Fruit fly (Drosophila melanogaster) whole organism, embryonic: ENCODE measurements around the gene CG5853.

Source experiments
- CG10979 ChIP-seq: fragments of 200-800 bp; sonication (Bioruptor generic); optimal IDR thresholded peaks from 2 replicates; lab custom pipeline; 2018; ENCODE audit warnings: missing biosample characterization, mild to moderate bottlenecking, missing genetic modification characterization, moderate library complexity
- CG12155 ChIP-seq: fragments of 200-800 bp; sonication (Bioruptor generic); optimal IDR thresholded peaks from 3 replicates; lab custom pipeline; 2016; ENCODE audit warnings: missing biosample characterization, missing genetic modification characterization
- CG13775 ChIP-seq: fragments of 200-800 bp; sonication (Bioruptor generic); optimal IDR thresholded peaks from 3 replicates; lab custom pipeline; 2017; ENCODE audit warnings: missing biosample characterization, mild to moderate bottlenecking, missing genetic modification characterization
- CG14710 ChIP-seq: fragments of 200-800 bp; sonication (Bioruptor generic); optimal IDR thresholded peaks from 3 replicates; lab custom pipeline; 2019; ENCODE audit warnings: missing biosample characterization, mild to moderate bottlenecking, missing genetic modification characterization, moderate library complexity
- CG1603 ChIP-seq: fragments of 200-800 bp; sonication (Bioruptor generic); optimal IDR thresholded peaks from 2 replicates; lab custom pipeline; 2019; ENCODE audit warnings: missing biosample characterization, mild to moderate bottlenecking, missing genetic modification characterization, moderate library complexity
- CG1647 ChIP-seq: fragments of 200-800 bp; sonication (Bioruptor generic); optimal IDR thresholded peaks from 3 replicates; lab custom pipeline; 2016; ENCODE audit warnings: missing biosample characterization, missing genetic modification characterization
- CG17186 ChIP-seq: fragments of 200-800 bp; sonication (Bioruptor generic); optimal IDR thresholded peaks from 3 replicates; lab custom pipeline; 2017; ENCODE audit warnings: missing biosample characterization, missing genetic modification reagents, missing genetic modification characterization
- CG17612 ChIP-seq: fragments of 200-800 bp; sonication (Bioruptor generic); IDR thresholded peaks from 2 replicates; pipeline ENCODE4 v1.3.6; 2022; ENCODE audit warnings: missing biosample characterization, missing genetic modification characterization
- CG18011 ChIP-seq: fragments of 200-800 bp; sonication (Bioruptor generic); optimal IDR thresholded peaks from 2 replicates; lab custom pipeline; 2017; ENCODE audit warnings: missing biosample characterization, missing genetic modification characterization, mild to moderate bottlenecking, moderate library complexity, missing genotype
- CG18599 ChIP-seq: fragments of 200-800 bp; sonication (Bioruptor generic); optimal IDR thresholded peaks from 3 replicates; lab custom pipeline; 2017; ENCODE audit warnings: missing biosample characterization, missing genetic modification characterization, mild to moderate bottlenecking, moderate library complexity, missing genetic modification reagents
- CG2678 ChIP-seq: fragments of 200-800 bp; sonication (Bioruptor generic); optimal IDR thresholded peaks from 3 replicates; lab custom pipeline; 2019; ENCODE audit warnings: missing biosample characterization, mild to moderate bottlenecking, missing genetic modification characterization, moderate library complexity
- CG2712 ChIP-seq: fragments of 200-800 bp; optimal IDR thresholded peaks from 3 replicates; lab custom pipeline; 2019; ENCODE audit warnings: missing biosample characterization, mild to moderate bottlenecking, missing genetic modification characterization, moderate library complexity
- CG3163 ChIP-seq: fragments of 200-800 bp; sonication (Bioruptor generic); optimal IDR thresholded peaks from 3 replicates; lab custom pipeline; 2016; ENCODE audit warnings: missing biosample characterization, missing genetic modification characterization
- CG32532 ChIP-seq: fragments of 200-800 bp; sonication (Bioruptor generic); IDR thresholded peaks from 2 replicates; pipeline ENCODE4 v1.3.6; 2022; ENCODE audit warnings: missing biosample characterization, missing genetic modification characterization
- CG32767 ChIP-seq: fragments of 200-800 bp; sonication (Bioruptor generic); IDR thresholded peaks from 2 replicates; pipeline ENCODE4 v1.3.6; 2022; ENCODE audit warnings: missing biosample characterization, missing genetic modification characterization
- CG3995 ChIP-seq: fragments of 200-800 bp; sonication (Bioruptor generic); optimal IDR thresholded peaks from 3 replicates; lab custom pipeline; 2016; ENCODE audit warnings: missing biosample characterization, missing genetic modification characterization
- CG43689 ChIP-seq: fragments of 200-800 bp; sonication (Bioruptor generic); IDR thresholded peaks from 2 replicates; pipeline ENCODE4 v1.3.6; 2022; ENCODE audit warnings: missing biosample characterization, missing genetic modification characterization
- CG6272 ChIP-seq: fragments of 200-800 bp; sonication (Bioruptor generic); IDR thresholded peaks from 2 replicates; pipeline ENCODE4 v1.3.6; 2022; ENCODE audit warnings: missing biosample characterization, missing genetic modification characterization
- CG6683 ChIP-seq: fragments of 200-800 bp; sonication (Bioruptor generic); optimal IDR thresholded peaks from 2 replicates; lab custom pipeline; 2017; ENCODE audit warnings: missing biosample characterization, mild to moderate bottlenecking, missing genetic modification characterization, missing genetic modification reagents
- CG8924 ChIP-seq: fragments of 200-800 bp; optimal IDR thresholded peaks from 3 replicates; lab custom pipeline; 2019; ENCODE audit warnings: missing biosample characterization, mild to moderate bottlenecking, missing genetic modification characterization, moderate library complexity
- CG9609 ChIP-seq: fragments of 200-800 bp; sonication (Bioruptor generic); optimal IDR thresholded peaks from 3 replicates; lab custom pipeline; 2016; ENCODE audit warnings: missing biosample characterization, missing genetic modification characterization
- Chrac-16 ChIP-seq: fragments of 200-800 bp; sonication (Bioruptor generic); optimal IDR thresholded peaks from 3 replicates; lab custom pipeline; 2016; ENCODE audit warnings: missing biosample characterization, missing genetic modification characterization
- D19A ChIP-seq: fragments of 200-800 bp; optimal IDR thresholded peaks from 3 replicates; lab custom pipeline; 2019; ENCODE audit warnings: missing biosample characterization, mild to moderate bottlenecking, missing genetic modification characterization, moderate library complexity
- Dbx ChIP-seq: fragments of 200-800 bp; sonication (Bioruptor generic); IDR thresholded peaks from 3 replicates; pipeline ENCODE4 v1.3.6; 2022; ENCODE audit warnings: missing biosample characterization, missing genetic modification characterization
- Dip3 ChIP-seq: fragments of 200-800 bp; sonication (Bioruptor generic); optimal IDR thresholded peaks from 3 replicates; lab custom pipeline; 2016; ENCODE audit warnings: missing biosample characterization, missing genetic modification characterization
- E2f2 ChIP-seq: fragments of 200-800 bp; sonication (Bioruptor generic); IDR thresholded peaks from 2 replicates; pipeline ENCODE4 v1.3.6; 2022; ENCODE audit warnings: missing biosample characterization, missing genetic modification characterization
- Gsc ChIP-seq: fragments of 200-800 bp; sonication (Bioruptor generic); IDR thresholded peaks from 2 replicates; pipeline ENCODE4 v1.3.6; 2022; ENCODE audit warnings: missing biosample characterization, missing genetic modification characterization
- HLH3B ChIP-seq: fragments of 200-800 bp; sonication (Bioruptor generic); IDR thresholded peaks from 2 replicates; pipeline ENCODE4 v1.3.6; 2022; ENCODE audit warnings: missing biosample characterization, missing genetic modification characterization
- Nf-YB ChIP-seq: fragments of 200-800 bp; sonication (Bioruptor generic); optimal IDR thresholded peaks from 3 replicates; lab custom pipeline; 2019; ENCODE audit warnings: missing biosample characterization, mild to moderate bottlenecking, missing genetic modification characterization, moderate library complexity
- Vsx1 ChIP-seq: fragments of 200-800 bp; sonication (Bioruptor generic); optimal IDR thresholded peaks from 2 replicates; lab custom pipeline; 2017; ENCODE audit warnings: missing biosample characterization, mild to moderate bottlenecking, missing genetic modification characterization, missing genetic modification reagents
- al ChIP-seq: fragments of 200-800 bp; sonication (Bioruptor generic); IDR thresholded peaks from 2 replicates; pipeline ENCODE4 v1.3.6; 2022; ENCODE audit warnings: missing biosample characterization, missing genetic modification characterization
- aop ChIP-seq: fragments of 200-800 bp; sonication (Bioruptor generic); IDR thresholded peaks from 2 replicates; pipeline ENCODE4 v1.3.6; 2022; ENCODE audit warnings: missing biosample characterization, missing genetic modification characterization
- br ChIP-seq: fragments of >200 bp; optimal IDR thresholded peaks from 2 replicates; lab custom pipeline; 2017
- cato ChIP-seq: fragments of 200-800 bp; sonication (Bioruptor generic); optimal IDR thresholded peaks from 2 replicates; lab custom pipeline; 2016; ENCODE audit warnings: missing biosample characterization, missing genetic modification characterization, borderline replicate concordance
- ci ChIP-seq: fragments of 200-800 bp; sonication (Bioruptor generic); IDR thresholded peaks from 3 replicates; pipeline ENCODE4 v1.3.6; 2022; ENCODE audit warnings: missing biosample characterization, missing genetic modification characterization
- dmrt99B ChIP-seq: fragments of 200-800 bp; sonication (Bioruptor generic); optimal IDR thresholded peaks from 2 replicates; lab custom pipeline; 2018; ENCODE audit warnings: missing biosample characterization, mild to moderate bottlenecking, missing genetic modification characterization, moderate library complexity
- dysf ChIP-seq: fragments of 200-800 bp; sonication (Bioruptor generic); IDR thresholded peaks from 3 replicates; pipeline ENCODE4 v1.3.6; 2022; ENCODE audit warnings: missing biosample characterization, missing genetic modification characterization
- gce ChIP-seq: fragments of 200-800 bp; sonication (Bioruptor generic); IDR thresholded peaks from 3 replicates; pipeline ENCODE4 v1.3.6; 2022; ENCODE audit warnings: missing biosample characterization, missing genetic modification characterization
- kay ChIP-seq: fragments of 200-800 bp; sonication (Bioruptor generic); optimal IDR thresholded peaks from 2 replicates; lab custom pipeline; 2016; ENCODE audit warnings: missing biosample characterization, missing genetic modification characterization
- nerfin-2 ChIP-seq: fragments of 200-800 bp; sonication (Bioruptor generic); IDR thresholded peaks from 2 replicates; pipeline ENCODE4 v1.3.6; 2022; ENCODE audit warnings: missing biosample characterization, missing genetic modification characterization; ENCODE audit not compliant: partially characterized antibody
- nom ChIP-seq: fragments of 200-800 bp; sonication (Bioruptor generic); optimal IDR thresholded peaks from 2 replicates; lab custom pipeline; 2017; ENCODE audit warnings: missing biosample characterization, missing genetic modification characterization, mild to moderate bottlenecking, moderate library complexity, missing genetic modification reagents
- pita ChIP-seq: fragments of 200-800 bp; sonication (Bioruptor generic); optimal IDR thresholded peaks from 2 replicates; lab custom pipeline; 2017; ENCODE audit warnings: missing biosample characterization, mild to moderate bottlenecking, missing genetic modification characterization
- salm ChIP-seq: fragments of 200-800 bp; sonication (Bioruptor generic); optimal IDR thresholded peaks from 2 replicates; lab custom pipeline; 2018; ENCODE audit warnings: missing biosample characterization, mild to moderate bottlenecking, missing genetic modification characterization
- sc ChIP-seq, 3 experiments: fragments of >200 bp in 2 of 3; fragments of 200-800 bp in 1 of 3; sonication (Bioruptor generic) in 1 of 3; optimal IDR thresholded peaks; 2 replicates in 2 of 3; 3 replicates in 1 of 3; lab custom pipeline; 2017; ENCODE audit warnings: mild to moderate bottlenecking in 1 of 3, missing biosample characterization in 1 of 3, missing genetic modification characterization in 1 of 3, missing genetic modification reagents in 1 of 3
- seq ChIP-seq: fragments of 200-800 bp; sonication (Bioruptor generic); IDR thresholded peaks from 2 replicates; pipeline ENCODE4 v1.3.6; 2022; ENCODE audit warnings: missing biosample characterization, missing genetic modification characterization
- sob ChIP-seq: fragments of 200-800 bp; sonication (Bioruptor generic); IDR thresholded peaks from 2 replicates; pipeline ENCODE4 v1.3.6; 2022; ENCODE audit warnings: missing biosample characterization, missing genetic modification characterization
- sqz ChIP-seq: fragments of 200-800 bp; sonication (Bioruptor generic); optimal IDR thresholded peaks from 3 replicates; lab custom pipeline; 2018; ENCODE audit warnings: missing biosample characterization, mild to moderate bottlenecking, missing genetic modification characterization
- stc ChIP-seq: fragments of 200-800 bp; sonication (Bioruptor generic); IDR thresholded peaks from 2 replicates; pipeline ENCODE4 v1.3.6; 2022; ENCODE audit warnings: missing biosample characterization, missing genetic modification characterization
- toy ChIP-seq: fragments of 200-800 bp; sonication (Bioruptor generic); IDR thresholded peaks from 2 replicates; pipeline ENCODE4 v1.3.6; 2022; ENCODE audit warnings: missing biosample characterization, missing genetic modification characterization
- wdn ChIP-seq: fragments of 200-800 bp; sonication (Bioruptor generic); IDR thresholded peaks from 2 replicates; pipeline ENCODE4 v1.3.6; 2022; ENCODE audit warnings: missing biosample characterization, missing genetic modification characterization
- wor ChIP-seq: fragments of 200-800 bp; sonication (Bioruptor generic); IDR thresholded peaks from 2 replicates; pipeline ENCODE4 v1.3.6; 2022; ENCODE audit warnings: missing biosample characterization, missing genetic modification characterization

CG5853 gene

DNA sequence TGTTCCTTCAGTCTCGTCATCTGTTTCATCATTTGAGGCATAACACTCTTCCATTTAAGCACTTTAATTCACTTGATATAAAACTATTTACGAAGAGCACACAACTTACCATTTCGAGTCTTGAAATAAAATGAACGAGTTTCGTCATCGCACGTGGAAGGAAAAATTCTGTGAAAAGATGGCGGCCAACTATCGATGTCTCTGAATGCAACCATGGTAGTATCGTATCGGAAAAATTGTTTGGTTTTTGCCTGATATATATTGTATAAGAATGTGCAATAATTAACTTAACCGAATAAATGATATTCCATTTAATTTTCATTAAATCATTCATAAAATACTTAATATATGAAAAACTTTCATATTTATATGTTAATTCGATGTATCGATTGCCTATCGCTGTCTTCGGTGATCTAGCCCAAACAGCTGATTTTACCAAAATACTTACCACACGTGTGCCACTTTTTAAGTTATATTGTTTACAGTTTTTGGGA lies 52.5 kb downstream of the CG5853 start, which contains the start of gene Bka (continued):
- TF ChIP-seq toy (no peak), CG32532 (GFP tag; lab: Robert Waterston, UW) (peak; percentile 62), wdn (GFP tag; lab: Robert Waterston, UW) (peak; percentile 17; the same call in 1 of the 2 replicates), aop (GFP tag; lab: Robert Waterston, UW) (no peak), CG18011 (GFP tag; lab: Kevin White, UChicago) (peak; percentile 22), Chrac-16 (GFP tag; lab: Kevin White, UChicago) (no peak), Nf-YB (peak; percentile 66), nerfin-2 (peak; percentile 94), wor (GFP tag; lab: Robert Waterston, UW) (no peak), dmrt99B (no peak), kay (GFP tag; lab: Kevin White, UChicago) (no peak), CG12155 (GFP tag; lab: Kevin White, UChicago) (peak; percentile 49), CG32767 (GFP tag; lab: Robert Waterston, UW) (no peak), CG13775 (GFP tag; lab: Kevin White, UChicago) (peak; percentile 80), CG14710 (peak; percentile 91), Dip3 (GFP tag; lab: Kevin White, UChicago) (no peak), cato (GFP tag; lab: Kevin White, UChicago) (peak; percentile 31), CG1603 (tag; lab: Kevin White, UChicago) (peak; percentile 78), E2f2 (GFP tag; lab: Robert Waterston, UW) (peak; percentile 79), seq (GFP tag; lab: Robert Waterston, UW) (no peak), D19A (tag; lab: Kevin White, UChicago) (peak; percentile 60), Gsc (no peak), CG1647 (GFP tag; lab: Kevin White, UChicago) (no peak), Dbx (peak; percentile 53; the same call in 2 of the 3 replicates), CG8924 (peak; percentile 85), ci (GFP tag; lab: Robert Waterston, UW) (peak; percentile 76), CG3995 (GFP tag; lab: Kevin White, UChicago) (peak; percentile 67), Vsx1 (GFP tag; lab: Kevin White, UChicago) (peak; percentile 72), sc (optimal IDR thresholded peaks at IDR 0.05; lab: Kevin White, UChicago) (no peak), sc (GFP tag; optimal IDR thresholded peaks at IDR 0.05; lab: Kevin White, UChicago) (peak; percentile 43), CG18599 (peak; percentile 63), stc (GFP tag; lab: Robert Waterston, UW) (no peak), CG17612 (GFP tag; lab: Robert Waterston, UW) (no peak), sob (GFP tag; lab: Robert Waterston, UW) (peak; percentile 61), CG6272 (no peak; the same call in 1 of the 2 replicates), br (lab: Kevin White, UChicago) (no peak), CG6683 (GFP tag; lab: Kevin White, UChicago) (peak; percentile 47), CG9609 (GFP tag; lab: Kevin White, UChicago) (no peak), sqz (no peak), CG2678 (peak; percentile 61), salm (tag; lab: Kevin White, UChicago) (no peak), nom (GFP tag; lab: Kevin White, UChicago) (peak; percentile 53), al (GFP tag; lab: Robert Waterston, UW) (no peak), pita (GFP tag; lab: Kevin White, UChicago) (no peak), CG2712 (peak; percentile 71), CG43689 (GFP tag; lab: Robert Waterston, UW) (no peak), CG3163 (GFP tag; lab: Kevin White, UChicago) (peak; percentile 2), CG17186 (GFP tag; lab: Kevin White, UChicago) (peak; percentile 67), HLH3B (GFP tag; lab: Robert Waterston, UW) (no peak), gce (no peak), dysf (GFP tag; lab: Robert Waterston, UW) (no peak), CG10979 (tag; lab: Kevin White, UChicago) (peak; percentile 59)
